Fruit fly (Drosophila melanogaster) whole organism, wandering third instar larva: ENCODE results near the gene Rsbp15.

ENCODE experiments used
- Dfd ChIP-seq: fragments of >200 bp; optimal IDR thresholded peaks from 2 replicates; lab custom pipeline; 2017; ENCODE audit warnings: missing biosample characterization, missing genetic modification characterization
- Jra ChIP-seq: sonication (Bioruptor generic); optimal IDR thresholded peaks from 2 replicates; lab custom pipeline; 2016; ENCODE audit warnings: missing biosample characterization, missing genetic modification characterization
- usp ChIP-seq: fragments of >200 bp; optimal IDR thresholded peaks from 2 replicates; lab custom pipeline; 2017; ENCODE audit warnings: missing biosample characterization, missing genetic modification characterization

DNA sequence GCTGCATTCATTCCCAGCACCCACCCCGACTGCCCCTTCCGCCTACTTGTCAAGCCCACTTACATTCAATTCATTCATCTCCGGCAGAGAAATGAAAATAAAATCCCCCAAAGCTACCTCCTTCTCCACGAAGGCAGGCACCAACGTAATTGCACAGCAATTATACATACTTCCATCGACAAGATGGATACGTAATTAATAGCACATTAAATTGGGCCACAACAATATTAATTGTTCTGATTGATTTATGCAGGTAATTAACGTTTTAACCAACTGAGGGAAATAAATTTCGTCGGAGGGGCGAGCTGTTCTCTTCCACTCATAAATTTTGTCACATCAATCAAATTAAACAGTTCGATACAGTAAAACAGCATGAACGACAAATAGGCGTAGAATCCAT lies 24.5 kb upstream of the Rsbp15 start, which contains the start of gene Adk1:
- TF ChIP-seq usp (no peak), Dfd (GFP tag; lab: Kevin White, UChicago) (no peak), Jra (GFP tag; lab: Kevin White, UChicago) (no peak)
